Worm (Caenorhabditis elegans): ENCODE measurements around the gene abf-6.

- TF ChIP-seq nhr-12 (tag; optimal IDR thresholded peaks at IDR 0.05) (no peak), jun-1 (tag; optimal IDR thresholded peaks at IDR 0.05) (no peak), nhr-28 (tag; optimal IDR thresholded peaks at IDR 0.05) (no peak), pqm-1 (tag; optimal IDR thresholded peaks at IDR 0.05) (no peak), unc-39 (tag; optimal IDR thresholded peaks at IDR 0.05) (no peak), snpc-4 (tag; optimal IDR thresholded peaks at IDR 0.05) (no peak)
Observed at ce11 chrX:12827741-12828408, 34.0 kb downstream of the abf-6 start.
